Worm (Caenorhabditis elegans): Measurements from ENCODE around the gene F14F8.14.

ce11 chrV:16645201-16645940 lies 21.2 kb downstream of the F14F8.14 start, which contains the start of gene W06G6.17:
- TF ChIP-seq snpc-4 (tag; optimal IDR thresholded peaks at IDR 0.05) = no peak
- TF ChIP-seq ces-1 (GFP tag; optimal IDR thresholded peaks at IDR 0.05) = no peak
- TF ChIP-seq alr-1 (tag; optimal IDR thresholded peaks at IDR 0.05; ENCODE audit: borderline replicate concordance) = no peak
- no peak for TF ChIP-seq pqm-1 (tag; optimal IDR thresholded peaks at IDR 0.05)
